Fruit fly (Drosophila melanogaster) whole organism, prepupa: ENCODE measurements around the gene Polr3G.

Experiments used
- CG11294 ChIP-seq: fragments of 200-800 bp; sonication (Bioruptor generic); IDR thresholded peaks from 2 replicates; pipeline ENCODE4 v1.3.6; 2022; ENCODE audit warnings: missing biosample characterization, missing genetic modification characterization
- CG11902 ChIP-seq: fragments of 200-800 bp; sonication (Bioruptor generic); optimal IDR thresholded peaks from 3 replicates; lab custom pipeline; 2016; ENCODE audit warnings: missing biosample characterization, missing genetic modification characterization
- CG16779 ChIP-seq: fragments of 200-800 bp; sonication (Bioruptor generic); optimal IDR thresholded peaks from 3 replicates; lab custom pipeline; 2017; ENCODE audit warnings: missing biosample characterization, mild to moderate bottlenecking, missing genetic modification characterization
- CG3032 ChIP-seq: fragments of 200-800 bp; optimal IDR thresholded peaks from 2 replicates; lab custom pipeline; 2019; ENCODE audit warnings: missing biosample characterization, mild to moderate bottlenecking, missing genetic modification characterization, moderate library complexity
- CG31627 ChIP-seq: fragments of 200-800 bp; sonication (Bioruptor generic); optimal IDR thresholded peaks from 3 replicates; lab custom pipeline; 2016; ENCODE audit warnings: missing biosample characterization, missing genetic modification characterization
- CG4318 ChIP-seq: fragments of 200-800 bp; sonication (Bioruptor generic); optimal IDR thresholded peaks from 3 replicates; lab custom pipeline; 2017; ENCODE audit warnings: missing biosample characterization, mild to moderate bottlenecking, missing genetic modification characterization
- CG6163 ChIP-seq: fragments of 200-800 bp; sonication (Bioruptor generic); IDR thresholded peaks from 3 replicates; pipeline ENCODE4 v1.3.6; 2022; ENCODE audit warnings: missing biosample characterization, missing genetic modification characterization
- CG6276 ChIP-seq: fragments of 200-800 bp; sonication (Bioruptor generic); optimal IDR thresholded peaks from 2 replicates; lab custom pipeline; 2017; ENCODE audit warnings: missing biosample characterization, mild to moderate bottlenecking, missing genetic modification characterization
- CG6854 ChIP-seq: fragments of 200-800 bp; sonication (Bioruptor generic); optimal IDR thresholded peaks from 2 replicates; lab custom pipeline; 2017; ENCODE audit warnings: missing biosample characterization, mild to moderate bottlenecking, missing genetic modification characterization
- CG7368 ChIP-seq: fragments of 200-800 bp; sonication (Bioruptor generic); optimal IDR thresholded peaks from 3 replicates; lab custom pipeline; 2016; ENCODE audit warnings: missing biosample characterization, missing genetic modification characterization
- CG8119 ChIP-seq: fragments of 200-800 bp; sonication (Bioruptor generic); IDR thresholded peaks from 3 replicates; pipeline ENCODE4 v1.3.6; 2022; ENCODE audit warnings: missing biosample characterization, missing genetic modification characterization
- Eip75B ChIP-seq: fragments of 200-800 bp; sonication (Bioruptor generic); optimal IDR thresholded peaks from 3 replicates; lab custom pipeline; 2016; ENCODE audit warnings: missing biosample characterization, missing genetic modification characterization
- Eip78C ChIP-seq: fragments of 200-800 bp; sonication (Bioruptor generic); peaks from one replicate; lab custom pipeline; 2016; ENCODE audit warnings: missing biosample characterization, missing genetic modification characterization
- Eip93F ChIP-seq: fragments of 200-800 bp; sonication (Bioruptor generic); optimal IDR thresholded peaks from 2 replicates; lab custom pipeline; 2016; ENCODE audit warnings: missing biosample characterization, mild to moderate bottlenecking, missing genetic modification characterization
- Ets21C ChIP-seq: fragments of 200-800 bp; sonication (Bioruptor generic); optimal IDR thresholded peaks from 3 replicates; lab custom pipeline; 2016; ENCODE audit warnings: missing biosample characterization, missing genetic modification characterization
- Ets96B ChIP-seq: fragments of 200-800 bp; optimal IDR thresholded peaks from 2 replicates; lab custom pipeline; 2019; ENCODE audit warnings: missing biosample characterization, mild to moderate bottlenecking, missing genetic modification characterization, moderate library complexity
- Hr38 ChIP-seq: sonication (Bioruptor generic); optimal IDR thresholded peaks from 2 replicates; lab custom pipeline; 2016; ENCODE audit warnings: missing biosample characterization, missing genetic modification characterization
- Met ChIP-seq: fragments of 200-800 bp; sonication (Bioruptor generic); optimal IDR thresholded peaks from 3 replicates; lab custom pipeline; 2016; ENCODE audit warnings: missing biosample characterization, missing genetic modification characterization
- OdsH ChIP-seq: fragments of 200-800 bp; sonication (Bioruptor generic); optimal IDR thresholded peaks from 3 replicates; lab custom pipeline; 2016; ENCODE audit warnings: missing biosample characterization, missing genetic modification characterization
- Smox ChIP-seq: fragments of 200-800 bp; sonication (Bioruptor generic); optimal IDR thresholded peaks from 3 replicates; lab custom pipeline; 2016; ENCODE audit warnings: missing biosample characterization, missing genetic modification characterization
- Sox15 ChIP-seq: fragments of 200-800 bp; sonication (Bioruptor generic); optimal IDR thresholded peaks from 3 replicates; lab custom pipeline; 2016; ENCODE audit warnings: missing biosample characterization, missing genetic modification characterization
- achi ChIP-seq: fragments of 200-800 bp; sonication (Bioruptor generic); optimal IDR thresholded peaks from 3 replicates; lab custom pipeline; 2016; ENCODE audit warnings: missing biosample characterization, missing genetic modification characterization
- acj6 ChIP-seq: fragments of 200-800 bp; sonication (Bioruptor generic); optimal IDR thresholded peaks from 3 replicates; lab custom pipeline; 2016; ENCODE audit warnings: missing biosample characterization, missing genetic modification characterization
- dac ChIP-seq: fragments of 200-800 bp; sonication (Bioruptor generic); optimal IDR thresholded peaks from 2 replicates; lab custom pipeline; 2017; ENCODE audit warnings: missing biosample characterization, mild to moderate bottlenecking, missing genetic modification characterization
- eg ChIP-seq: fragments of 200-800 bp; sonication (Bioruptor generic); IDR thresholded peaks from 3 replicates; pipeline ENCODE4 v1.3.6; 2022; ENCODE audit warnings: missing biosample characterization, missing genetic modification characterization
- fkh ChIP-seq: fragments of 200-800 bp; sonication (Bioruptor generic); optimal IDR thresholded peaks from 3 replicates; lab custom pipeline; 2017; ENCODE audit warnings: missing biosample characterization, mild to moderate bottlenecking, missing genetic modification characterization, moderate library complexity
- lz ChIP-seq: fragments of 200-800 bp; sonication (Bioruptor generic); optimal IDR thresholded peaks from 3 replicates; lab custom pipeline; 2016; ENCODE audit warnings: missing biosample characterization, missing genetic modification characterization
- pdm3 ChIP-seq: fragments of 200-800 bp; sonication (Bioruptor generic); optimal IDR thresholded peaks from 3 replicates; lab custom pipeline; 2016; ENCODE audit warnings: missing biosample characterization, missing genetic modification characterization
- salr ChIP-seq, 2 experiments: fragments of 200-800 bp; sonication (Bioruptor generic); optimal IDR thresholded peaks; 3 replicates each; lab custom pipeline; 2016 to 2018; ENCODE audit warnings: missing biosample characterization in 2 of 2, missing genetic modification characterization in 2 of 2, mild to moderate bottlenecking in 1 of 2
- ss ChIP-seq, 2 experiments: fragments of 200-800 bp; sonication (Bioruptor generic); optimal IDR thresholded peaks; 2 replicates in 1 of 2; 3 replicates in 1 of 2; lab custom pipeline; 2017 to 2018; ENCODE audit warnings: mild to moderate bottlenecking in 2 of 2, missing biosample characterization in 2 of 2, missing genetic modification characterization in 2 of 2, moderate library complexity in 1 of 2
- vri ChIP-seq: fragments of 200-800 bp; sonication (Bioruptor generic); optimal IDR thresholded peaks from 3 replicates; lab custom pipeline; 2016; ENCODE audit warnings: missing biosample characterization, mild to moderate bottlenecking, missing genetic modification characterization

Gene Polr3G

dm6 chr3L:17475979-17476393, 49.1 kb upstream of the Polr3G start, which contains the start of gene CG34250 (continued):
- no peak for TF ChIP-seq Sox15 (GFP tag; lab: Kevin White, UChicago)
- TF ChIP-seq Eip78C (GFP tag; lab: Kevin White, UChicago) = peak; percentile 79
- no peak for TF ChIP-seq Met (GFP tag; lab: Kevin White, UChicago)
- no peak for TF ChIP-seq CG11294 (GFP tag; lab: Robert Waterston, UW)
- TF ChIP-seq Smox = no peak
- TF ChIP-seq CG6854 = no peak
- peak; percentile 35 for TF ChIP-seq vri (GFP tag; lab: Kevin White, UChicago)
- TF ChIP-seq pdm3 (GFP tag; lab: Kevin White, UChicago) = no peak
- peak; percentile 34 for TF ChIP-seq Eip93F (GFP tag; lab: Kevin White, UChicago)
- TF ChIP-seq lz = peak; percentile 39
- no peak for TF ChIP-seq salr (GFP tag; optimal IDR thresholded peaks at IDR 0.05; lab: Kevin White, UChicago)
- no peak for TF ChIP-seq CG31627 (GFP tag; lab: Kevin White, UChicago)
- TF ChIP-seq acj6 (GFP tag; lab: Kevin White, UChicago) = peak; percentile 9

dm6 chr3L:17474711-17475451, 48.0 kb upstream of the Polr3G start, which contains the start of the genes UQCR-Q and CG46525:
TSS of gene UQCR-Q (plus strand) at chr3L:17474761.
TSS of gene CG46525 (plus strand) at chr3L:17475220.
- TF ChIP-seq CG11902 (GFP tag; lab: Kevin White, UChicago) (no peak), vri (GFP tag; lab: Kevin White, UChicago) (peak; percentile 83)

- TF ChIP-seq CG3032 (tag; lab: Kevin White, UChicago) (no peak), CG6163 (GFP tag; lab: Robert Waterston, UW) (no peak), Ets96B (tag; lab: Kevin White, UChicago) (no peak), ss (GFP tag; optimal IDR thresholded peaks at IDR 0.05; lab: Kevin White, UChicago) (no peak), Smox (no peak), CG8119 (GFP tag; lab: Robert Waterston, UW) (no peak), OdsH (GFP tag; lab: Kevin White, UChicago) (no peak), CG11902 (GFP tag; lab: Kevin White, UChicago) (no peak)
Measured at dm6 chr3L:17473889-17474288, 47.0 kb upstream of the Polr3G start.

dm6 chr3L:17470110-17470509, 43.2 kb upstream of the Polr3G start, which contains the start of gene SecCl:
TSS of gene SecCl (plus strand) at chr3L:17470127.
- no peak for TF ChIP-seq CG3032 (tag; lab: Kevin White, UChicago)
- TF ChIP-seq CG31627 (GFP tag; lab: Kevin White, UChicago) = no peak
- TF ChIP-seq eg (GFP tag; lab: Robert Waterston, UW) = 0 out of 3 replicates have a peak, but pooled peaks have one; percentile 16
- TF ChIP-seq Sox15 (GFP tag; lab: Kevin White, UChicago) = no peak
- TF ChIP-seq CG4318 (GFP tag; lab: Kevin White, UChicago) = no peak
- TF ChIP-seq fkh (GFP tag; lab: Kevin White, UChicago) = peak; percentile 12

dm6 chr3L:17465804-17466203, 38.9 kb upstream of the Polr3G start, which contains the start of gene QIL1:
TSS of gene QIL1 (plus strand) at chr3L:17465945.
- TF ChIP-seq pdm3 (GFP tag; lab: Kevin White, UChicago) (no peak), OdsH (GFP tag; lab: Kevin White, UChicago) (no peak), CG6276 (GFP tag; lab: Kevin White, UChicago) (no peak), Eip78C (GFP tag; lab: Kevin White, UChicago) (peak; percentile 55), dac (GFP tag; lab: Kevin White, UChicago) (no peak)

dm6 chr3L:17462474-17462873, 35.5 kb upstream of the Polr3G start:
- no peak for TF ChIP-seq achi (GFP tag; lab: Kevin White, UChicago)
- TF ChIP-seq CG11294 (GFP tag; lab: Robert Waterston, UW) = no peak
- no peak for TF ChIP-seq Hr38 (GFP tag; lab: Kevin White, UChicago)
- TF ChIP-seq CG6276 (GFP tag; lab: Kevin White, UChicago) = no peak
- no peak for TF ChIP-seq Ets96B (tag; lab: Kevin White, UChicago)
- no peak for TF ChIP-seq Eip93F (GFP tag; lab: Kevin White, UChicago)
- TF ChIP-seq Smox = no peak
- TF ChIP-seq CG4318 (GFP tag; lab: Kevin White, UChicago) = no peak
- no peak for TF ChIP-seq CG3032 (tag; lab: Kevin White, UChicago)
- no peak for TF ChIP-seq Eip75B (GFP tag; lab: Kevin White, UChicago)
- no peak for TF ChIP-seq Ets21C (GFP tag; lab: Kevin White, UChicago)
- TF ChIP-seq fkh (GFP tag; lab: Kevin White, UChicago) = no peak
- TF ChIP-seq CG7368 = no peak
- TF ChIP-seq CG16779 = no peak
